Fruit fly (Drosophila melanogaster) whole organism, embryonic: ENCODE measurements around the gene CG43175.

Experiments used
- Bgb ChIP-seq: fragments of 200-800 bp; sonication (Bioruptor generic); IDR thresholded peaks from 2 replicates; pipeline ENCODE4 v1.3.6; 2022; ENCODE audit warnings: missing biosample characterization, missing genetic modification characterization; ENCODE audit not compliant: partially characterized antibody
- CG11085 ChIP-seq: fragments of 200-800 bp; sonication (Bioruptor generic); IDR thresholded peaks from 2 replicates; pipeline ENCODE4 v1.3.6; 2022; ENCODE audit warnings: missing biosample characterization, missing genetic modification characterization
- CG14965 ChIP-seq: fragments of 200-800 bp; sonication (Bioruptor generic); optimal IDR thresholded peaks from 2 replicates; lab custom pipeline; 2016; ENCODE audit warnings: missing biosample characterization, missing genetic modification characterization, borderline replicate concordance
- CG15011 ChIP-seq: fragments of 200-800 bp; sonication (Bioruptor generic); optimal IDR thresholded peaks from 3 replicates; lab custom pipeline; 2018; ENCODE audit warnings: missing biosample characterization, mild to moderate bottlenecking, missing genetic modification characterization
- CG16779 ChIP-seq: fragments of 200-800 bp; sonication (Bioruptor generic); IDR thresholded peaks from 2 replicates; pipeline ENCODE4 v1.3.6; 2022; ENCODE audit warnings: missing biosample characterization, missing genetic modification characterization
- Fer2 ChIP-seq: fragments of 200-800 bp; sonication (Bioruptor generic); optimal IDR thresholded peaks from 2 replicates; lab custom pipeline; 2018; ENCODE audit warnings: missing biosample characterization, mild to moderate bottlenecking, missing genetic modification characterization, moderate library complexity
- Fer3 ChIP-seq: fragments of 200-800 bp; sonication (Bioruptor generic); optimal IDR thresholded peaks from 2 replicates; lab custom pipeline; 2018; ENCODE audit warnings: missing biosample characterization, mild to moderate bottlenecking, missing genetic modification characterization, moderate library complexity
- Gug ChIP-seq: fragments of 200-800 bp; sonication (Bioruptor generic); IDR thresholded peaks from 4 replicates; pipeline ENCODE4 v1.3.6; 2022; ENCODE audit warnings: missing biosample characterization, missing genetic modification characterization
- Xrp1 ChIP-seq: fragments of 200-800 bp; sonication (Bioruptor generic); IDR thresholded peaks from 2 replicates; pipeline ENCODE4 v1.3.6; 2022; ENCODE audit warnings: missing biosample characterization, missing genetic modification characterization
- kni ChIP-seq: fragments of 200-800 bp; sonication (Bioruptor generic); optimal IDR thresholded peaks from 3 replicates; lab custom pipeline; 2017; ENCODE audit warnings: mild to moderate bottlenecking, missing biosample characterization, missing genetic modification reagents, missing genetic modification characterization
- psq ChIP-seq: fragments of 200-800 bp; sonication (Bioruptor generic); optimal IDR thresholded peaks from 2 replicates; lab custom pipeline; 2017; ENCODE audit warnings: missing biosample characterization, missing genetic modification characterization
- sens ChIP-seq: fragments of 200-800 bp; sonication (Bioruptor generic); peaks from one replicate; lab custom pipeline; 2016; ENCODE audit warnings: missing biosample characterization, missing genetic modification characterization

DNA sequence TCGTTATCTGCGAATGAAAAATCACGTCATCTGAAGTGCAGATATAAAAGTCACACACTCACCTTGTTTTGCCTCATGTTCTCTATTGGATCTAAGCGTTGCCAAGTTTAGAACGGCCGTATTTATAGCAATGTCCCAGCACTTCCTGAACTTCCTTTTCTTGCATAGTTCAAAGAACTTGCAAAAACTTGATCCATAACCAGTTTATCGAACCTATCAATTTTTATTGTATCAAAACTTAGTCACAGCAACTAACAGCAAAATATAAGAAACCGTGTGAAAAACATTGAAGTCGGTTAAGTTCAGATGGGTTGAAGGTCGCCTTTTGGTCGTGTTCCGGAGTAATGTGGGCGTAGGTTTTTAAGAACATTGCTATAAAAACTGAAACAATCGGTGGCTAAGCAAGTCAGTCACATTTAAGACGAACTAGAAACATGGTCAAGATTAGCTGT lies 11.8 kb upstream of the CG43175 start, which contains the start of the genes CG14324 and CG14326:
- TF ChIP-seq Fer2 (no peak), CG11085 (GFP tag; lab: Robert Waterston, UW) (no peak), Xrp1 (GFP tag; lab: Robert Waterston, UW) (no peak), CG14965 (GFP tag; lab: Kevin White, UChicago) (no peak), CG16779 (GFP tag; lab: Robert Waterston, UW) (no peak), CG15011 (GFP tag; lab: Kevin White, UChicago) (no peak), sens (GFP tag; lab: Kevin White, UChicago) (no peak), psq (GFP tag; lab: Kevin White, UChicago) (no peak), kni (GFP tag; lab: Kevin White, UChicago) (no peak), Bgb (no peak), Fer3 (tag; lab: Kevin White, UChicago) (no peak), Gug (no peak)
